Fruit fly (Drosophila melanogaster): ENCODE measurements around the gene mrn.

mrn gene

DNA sequence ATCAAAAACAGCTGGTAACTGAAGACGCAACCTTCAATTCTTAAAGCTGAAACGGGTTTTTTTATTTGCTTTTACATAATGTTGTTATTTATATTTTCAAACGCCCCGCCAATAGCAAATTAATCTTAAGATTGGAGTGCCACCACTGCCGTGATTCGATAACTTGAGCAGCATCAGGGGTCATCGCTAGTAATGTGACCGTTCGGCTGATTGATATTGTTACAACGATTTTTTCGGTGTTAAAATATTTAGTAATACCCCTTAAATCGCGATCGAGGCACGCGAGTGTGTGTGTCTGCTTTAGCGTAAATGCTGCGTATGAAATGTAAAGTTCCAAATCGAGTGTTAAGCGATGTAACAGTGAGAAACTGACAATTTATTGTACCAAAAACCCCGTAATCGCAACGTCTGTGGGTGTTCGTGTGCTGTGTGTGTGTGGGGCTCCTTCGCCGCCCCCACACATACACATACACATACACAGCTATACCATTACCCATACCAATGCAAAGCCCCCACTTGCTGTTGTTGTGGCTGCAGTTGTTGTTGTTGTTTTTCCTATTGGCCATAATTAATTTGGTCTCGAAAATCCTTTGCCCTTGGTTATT, 14.4 kb downstream of the mrn start, which contains the start of gene dop (continued):
- no peak for TF ChIP-seq dan (GFP tag; IDR thresholded peaks at IDR 0.05)
- no peak for TF ChIP-seq ro (GFP tag; IDR thresholded peaks at IDR 0.05)
- TF ChIP-seq Deaf1 (tag; optimal IDR thresholded peaks at IDR 0.05): no peak
- TF ChIP-seq CG13123 (GFP tag; optimal IDR thresholded peaks at IDR 0.05): no peak
- TF ChIP-seq NK7.1 (GFP tag; optimal IDR thresholded peaks at IDR 0.05): no peak
- no peak for TF ChIP-seq Trl (optimal IDR thresholded peaks at IDR 0.05)
- TF ChIP-seq Trl (GFP tag; optimal IDR thresholded peaks at IDR 0.05): peak; percentile 15
- peak; percentile 45 for TF ChIP-seq CG12391 (tag; optimal IDR thresholded peaks at IDR 0.05)
- 0 out of 2 replicates have a peak, but pooled peaks have one; percentile 16 for TF ChIP-seq CG17328 (GFP tag; IDR thresholded peaks at IDR 0.05)
- no peak for TF ChIP-seq Fer2 (tag; optimal IDR thresholded peaks at IDR 0.05)
- TF ChIP-seq Hr39 (optimal IDR thresholded peaks at IDR 0.05): no peak
- TF ChIP-seq CG4707 (GFP tag; optimal IDR thresholded peaks at IDR 0.05): no peak
- TF ChIP-seq ewg (GFP tag; optimal IDR thresholded peaks at IDR 0.05): no peak
- TF ChIP-seq emc (GFP tag; optimal IDR thresholded peaks at IDR 0.05): no peak
- TF ChIP-seq CG9932 (GFP tag; IDR thresholded peaks at IDR 0.05): peak; percentile 62
- TF ChIP-seq Doc3 (GFP tag; IDR thresholded peaks at IDR 0.05; ENCODE audit: partially characterized antibody): peak; percentile 37; the same call in 1 of the 3 replicates
- TF ChIP-seq repo (GFP tag; optimal IDR thresholded peaks at IDR 0.05): no peak
- no peak for TF ChIP-seq ham (GFP tag; IDR thresholded peaks at IDR 0.05)
- TF ChIP-seq Doc2 (GFP tag; IDR thresholded peaks at IDR 0.05): no peak
- TF ChIP-seq CG10147 (GFP tag; optimal IDR thresholded peaks at IDR 0.05): no peak
- TF ChIP-seq tx (GFP tag; optimal IDR thresholded peaks at IDR 0.05): no peak
- no peak for TF ChIP-seq CG12155 (GFP tag; optimal IDR thresholded peaks at IDR 0.05)
- TF ChIP-seq sens (GFP tag): peak; percentile 80
- no peak for TF ChIP-seq fd102C (GFP tag; optimal IDR thresholded peaks at IDR 0.05)
- no peak for TF ChIP-seq CG33557 (GFP tag; optimal IDR thresholded peaks at IDR 0.05)
- TF ChIP-seq Atf-2 (GFP tag; optimal IDR thresholded peaks at IDR 0.05): peak; percentile 3
- TF ChIP-seq Tbp (GFP tag; optimal IDR thresholded peaks at IDR 0.05): no peak
- TF ChIP-seq Max (GFP tag; optimal IDR thresholded peaks at IDR 0.05): no peak
- no peak for TF ChIP-seq tup (GFP tag; optimal IDR thresholded peaks at IDR 0.05)
- TF ChIP-seq CG12659 (GFP tag; optimal IDR thresholded peaks at IDR 0.05): peak; percentile 34
- TF ChIP-seq Scr (GFP tag; IDR thresholded peaks at IDR 0.05; ENCODE audit: partially characterized antibody): peak; percentile 71
- no peak for TF ChIP-seq bcd (GFP tag; optimal IDR thresholded peaks at IDR 0.05)
- no peak for TF ChIP-seq Meics (GFP tag; optimal IDR thresholded peaks at IDR 0.05)
- TF ChIP-seq CG42726 (GFP tag; IDR thresholded peaks at IDR 0.05; ENCODE audit: partially characterized antibody): no peak
- peak; percentile 7 for TF ChIP-seq vfl (GFP tag; optimal IDR thresholded peaks at IDR 0.05)
- no peak for TF ChIP-seq CG18262 (tag; optimal IDR thresholded peaks at IDR 0.05)
- TF ChIP-seq cas (GFP tag; IDR thresholded peaks at IDR 0.05): no peak
- TF ChIP-seq Awh (GFP tag; IDR thresholded peaks at IDR 0.05): no peak
- no peak for TF ChIP-seq sd (tag; optimal IDR thresholded peaks at IDR 0.05)
- TF ChIP-seq pnt (GFP tag; optimal IDR thresholded peaks at IDR 0.05): peak; percentile 29
- no peak for TF ChIP-seq bowl (GFP tag; IDR thresholded peaks at IDR 0.05)
- TF ChIP-seq Dp (GFP tag; optimal IDR thresholded peaks at IDR 0.05): peak; percentile 85
- no peak for TF ChIP-seq Bteb2 (GFP tag; optimal IDR thresholded peaks at IDR 0.05)
- TF ChIP-seq Oaz (GFP tag; IDR thresholded peaks at IDR 0.05): no peak
- TF ChIP-seq Dip2 (GFP tag; IDR thresholded peaks at IDR 0.05): no peak
- peak; percentile 44 for TF ChIP-seq zfh2 (GFP tag; optimal IDR thresholded peaks at IDR 0.05)
- no peak for TF ChIP-seq sim (GFP tag; IDR thresholded peaks at IDR 0.05)
- TF ChIP-seq CG2889 (GFP tag; IDR thresholded peaks at IDR 0.05): no peak
- TF ChIP-seq stc (GFP tag; IDR thresholded peaks at IDR 0.05): no peak
- TF ChIP-seq CG11085 (GFP tag; IDR thresholded peaks at IDR 0.05): no peak
- TF ChIP-seq nerfin-2 (GFP tag; IDR thresholded peaks at IDR 0.05; ENCODE audit: partially characterized antibody): no peak
- no peak for TF ChIP-seq sima (GFP tag; optimal IDR thresholded peaks at IDR 0.05)

Data from whole organism, embryonic.